Worm (Caenorhabditis elegans) whole organism, late embryonic: ENCODE measurements around the gene puf-7.

Source experiments
- ama-1 ChIP-seq: fragments of 150-350 bp; optimal IDR thresholded peaks from 2 replicates; lab custom pipeline; 2014
- ceh-45 ChIP-seq: fragments of 200-800 bp; sonication (Bioruptor generic); IDR thresholded peaks from 2 replicates; pipeline ENCODE4 v1.3.6; 2022; ENCODE audit warnings: missing genetic modification reagents, missing genetic modification characterization, missing compliant biosample characterization
- ceh-6 ChIP-seq: fragments of 200-800 bp; sonication (Bioruptor generic); optimal IDR thresholded peaks from 2 replicates; lab custom pipeline; 2018; ENCODE audit warnings: mild to moderate bottlenecking, missing genetic modification characterization, missing compliant biosample characterization
- hlh-30 ChIP-seq: sonication (generic microtip); optimal IDR thresholded peaks from 2 replicates; lab custom pipeline; 2017; ENCODE audit warnings: antibody characterized with exemption, missing genetic modification characterization, missing compliant biosample characterization; ENCODE audit not compliant: insufficient read depth
- lin-11 ChIP-seq: fragments of 200-800 bp; sonication (Bioruptor generic); optimal IDR thresholded peaks from 2 replicates; lab custom pipeline; 2018; ENCODE audit warnings: mild to moderate bottlenecking, missing genetic modification characterization, missing compliant biosample characterization
- npax-4 ChIP-seq: sonication (generic microtip); optimal IDR thresholded peaks from 2 replicates; lab custom pipeline; 2016; ENCODE audit warnings: missing genetic modification characterization, missing compliant biosample characterization
- odd-2 ChIP-seq: sonication (generic microtip); optimal IDR thresholded peaks from 2 replicates; lab custom pipeline; 2017; ENCODE audit warnings: antibody characterized with exemption, mild to moderate bottlenecking, missing genetic modification characterization, missing compliant biosample characterization
- tbx-2 ChIP-seq: sonication (generic microtip); optimal IDR thresholded peaks from 2 replicates; lab custom pipeline; 2016; ENCODE audit warnings: missing genetic modification characterization, missing compliant biosample characterization
- unc-42 ChIP-seq: sonication (generic microtip); optimal IDR thresholded peaks from 2 replicates; lab custom pipeline; 2016; ENCODE audit warnings: missing genotype, missing genetic modification characterization, missing compliant biosample characterization
- unc-55 ChIP-seq: sonication (generic microtip); optimal IDR thresholded peaks from 2 replicates; lab custom pipeline; 2017; ENCODE audit warnings: missing biosample characterization, missing genetic modification reagents, missing genetic modification characterization

DNA sequence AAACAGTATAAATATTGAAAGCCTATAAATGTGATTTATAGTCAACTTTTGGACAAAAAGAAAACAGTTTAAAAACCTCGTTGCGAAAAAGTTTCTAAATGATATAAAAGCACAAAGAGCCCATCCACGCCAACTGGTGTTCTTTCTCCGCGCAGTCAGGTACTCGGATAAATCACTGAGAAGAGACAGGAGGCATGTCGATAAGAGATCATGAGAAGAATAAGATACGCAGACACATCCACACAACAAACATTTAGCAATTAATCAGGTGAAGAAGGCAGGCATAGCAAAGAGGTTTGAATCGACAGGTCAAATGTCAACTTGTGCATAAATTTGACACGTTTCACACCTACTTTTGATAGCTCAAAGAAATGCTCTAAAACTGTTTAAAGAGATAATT lies 21.2 kb downstream of the puf-7 start:
- TF ChIP-seq tbx-2 (peak; percentile 18), ceh-6 (GFP tag; lab: Kevin White, UChicago) (no peak), ceh-45 (GFP tag; lab: Robert Waterston, UW) (no peak), unc-42 (no peak), npax-4 (tag; lab: Kevin White, UChicago) (no peak), lin-11 (tag; lab: Kevin White, UChicago) (no peak), unc-55 (GFP tag; lab: Kevin White, UChicago) (peak; percentile 68), odd-2 (tag; lab: Kevin White, UChicago) (no peak), hlh-30 (tag; lab: Kevin White, UChicago) (no peak), ama-1 (lab: Kevin White, UChicago) (no peak)
